Fruit fly (Drosophila melanogaster) whole organism, prepupa: ENCODE data around the gene CCHa2.

Experiments
- CG11762 ChIP-seq: fragments of 200-800 bp; sonication (Bioruptor generic); optimal IDR thresholded peaks from 3 replicates; lab custom pipeline; 2016; ENCODE audit warnings: missing biosample characterization, missing genetic modification characterization; ENCODE audit not compliant: insufficient read depth
- CG11902 ChIP-seq: fragments of 200-800 bp; sonication (Bioruptor generic); optimal IDR thresholded peaks from 3 replicates; lab custom pipeline; 2016; ENCODE audit warnings: missing biosample characterization, missing genetic modification characterization
- CG15336 ChIP-seq: fragments of 200-800 bp; sonication (Bioruptor generic); IDR thresholded peaks from 2 replicates; pipeline ENCODE4 v1.3.6; 2022; ENCODE audit warnings: missing biosample characterization, missing genetic modification characterization
- CG1621 ChIP-seq: fragments of 200-800 bp; sonication (Bioruptor generic); optimal IDR thresholded peaks from 3 replicates; lab custom pipeline; 2018; ENCODE audit warnings: missing biosample characterization, mild to moderate bottlenecking, missing genetic modification characterization
- CG16779 ChIP-seq: fragments of 200-800 bp; sonication (Bioruptor generic); optimal IDR thresholded peaks from 3 replicates; lab custom pipeline; 2017; ENCODE audit warnings: missing biosample characterization, mild to moderate bottlenecking, missing genetic modification characterization
- CG3032 ChIP-seq: fragments of 200-800 bp; optimal IDR thresholded peaks from 2 replicates; lab custom pipeline; 2019; ENCODE audit warnings: missing biosample characterization, mild to moderate bottlenecking, missing genetic modification characterization, moderate library complexity
- CG34406 ChIP-seq: fragments of 200-800 bp; sonication (Bioruptor generic); optimal IDR thresholded peaks from 3 replicates; lab custom pipeline; 2016; ENCODE audit warnings: missing biosample characterization, missing genetic modification characterization
- CG4318 ChIP-seq: fragments of 200-800 bp; sonication (Bioruptor generic); optimal IDR thresholded peaks from 3 replicates; lab custom pipeline; 2017; ENCODE audit warnings: missing biosample characterization, mild to moderate bottlenecking, missing genetic modification characterization
- CG6792 ChIP-seq: fragments of 200-800 bp; sonication (Bioruptor generic); optimal IDR thresholded peaks from 3 replicates; lab custom pipeline; 2016; ENCODE audit warnings: missing biosample characterization, missing genetic modification characterization
- CG6854 ChIP-seq: fragments of 200-800 bp; sonication (Bioruptor generic); optimal IDR thresholded peaks from 2 replicates; lab custom pipeline; 2017; ENCODE audit warnings: missing biosample characterization, mild to moderate bottlenecking, missing genetic modification characterization
- CG7368 ChIP-seq: fragments of 200-800 bp; sonication (Bioruptor generic); optimal IDR thresholded peaks from 3 replicates; lab custom pipeline; 2016; ENCODE audit warnings: missing biosample characterization, missing genetic modification characterization
- CG8319 ChIP-seq: fragments of 200-800 bp; sonication (Bioruptor generic); optimal IDR thresholded peaks from 3 replicates; lab custom pipeline; 2016; ENCODE audit warnings: missing biosample characterization, missing genetic modification characterization
- CG9139 ChIP-seq: fragments of 200-800 bp; sonication (Bioruptor generic); optimal IDR thresholded peaks from 3 replicates; lab custom pipeline; 2017; ENCODE audit warnings: missing biosample characterization, mild to moderate bottlenecking, missing genetic modification characterization
- Eip75B ChIP-seq: fragments of 200-800 bp; sonication (Bioruptor generic); optimal IDR thresholded peaks from 3 replicates; lab custom pipeline; 2016; ENCODE audit warnings: missing biosample characterization, missing genetic modification characterization
- Ets21C ChIP-seq: fragments of 200-800 bp; sonication (Bioruptor generic); optimal IDR thresholded peaks from 3 replicates; lab custom pipeline; 2016; ENCODE audit warnings: missing biosample characterization, missing genetic modification characterization
- Ets96B ChIP-seq: fragments of 200-800 bp; optimal IDR thresholded peaks from 2 replicates; lab custom pipeline; 2019; ENCODE audit warnings: missing biosample characterization, mild to moderate bottlenecking, missing genetic modification characterization, moderate library complexity
- Gug ChIP-seq: fragments of 200-800 bp; sonication (Bioruptor generic); IDR thresholded peaks from 2 replicates; pipeline ENCODE4 v1.3.6; 2022; ENCODE audit warnings: missing biosample characterization, missing genetic modification characterization
- Hr38 ChIP-seq: sonication (Bioruptor generic); optimal IDR thresholded peaks from 2 replicates; lab custom pipeline; 2016; ENCODE audit warnings: missing biosample characterization, missing genetic modification characterization
- Hr39 ChIP-seq: fragments of 200-800 bp; sonication (Bioruptor generic); optimal IDR thresholded peaks from 2 replicates; lab custom pipeline; 2016; ENCODE audit warnings: missing biosample characterization, missing genetic modification characterization
- Hr4 ChIP-seq: fragments of 200-800 bp; sonication (Bioruptor generic); optimal IDR thresholded peaks from 3 replicates; lab custom pipeline; 2016; ENCODE audit warnings: missing biosample characterization, missing genetic modification characterization
- Lpt ChIP-seq: fragments of 200-800 bp; sonication (Bioruptor generic); optimal IDR thresholded peaks from 3 replicates; lab custom pipeline; 2016; ENCODE audit warnings: missing biosample characterization, missing genetic modification characterization
- Met ChIP-seq: fragments of 200-800 bp; sonication (Bioruptor generic); optimal IDR thresholded peaks from 3 replicates; lab custom pipeline; 2016; ENCODE audit warnings: missing biosample characterization, missing genetic modification characterization
- Smox ChIP-seq: fragments of 200-800 bp; sonication (Bioruptor generic); optimal IDR thresholded peaks from 3 replicates; lab custom pipeline; 2016; ENCODE audit warnings: missing biosample characterization, missing genetic modification characterization
- Sox102F ChIP-seq: fragments of 200-800 bp; sonication (Bioruptor generic); optimal IDR thresholded peaks from 2 replicates; lab custom pipeline; 2016; ENCODE audit warnings: missing biosample characterization, mild to moderate bottlenecking, missing genetic modification characterization
- Sox14 ChIP-seq: fragments of 200-800 bp; sonication (Bioruptor generic); optimal IDR thresholded peaks from 3 replicates; lab custom pipeline; 2016; ENCODE audit warnings: missing biosample characterization, missing genetic modification characterization
- Sox15 ChIP-seq: fragments of 200-800 bp; sonication (Bioruptor generic); optimal IDR thresholded peaks from 3 replicates; lab custom pipeline; 2016; ENCODE audit warnings: missing biosample characterization, missing genetic modification characterization
- cyc ChIP-seq: fragments of 200-800 bp; sonication (Bioruptor generic); optimal IDR thresholded peaks from 3 replicates; lab custom pipeline; 2016; ENCODE audit warnings: missing biosample characterization, missing genetic modification characterization
- eg ChIP-seq: fragments of 200-800 bp; sonication (Bioruptor generic); IDR thresholded peaks from 3 replicates; pipeline ENCODE4 v1.3.6; 2022; ENCODE audit warnings: missing biosample characterization, missing genetic modification characterization
- esn ChIP-seq: fragments of 200-800 bp; sonication (Bioruptor generic); optimal IDR thresholded peaks from 2 replicates; lab custom pipeline; 2016; ENCODE audit warnings: missing biosample characterization, mild to moderate bottlenecking, missing genetic modification characterization, moderate library complexity
- fd59A ChIP-seq: fragments of 200-800 bp; sonication (Bioruptor generic); optimal IDR thresholded peaks from 2 replicates; lab custom pipeline; 2017; ENCODE audit warnings: missing biosample characterization, mild to moderate bottlenecking, missing genetic modification characterization, missing genetic modification reagents
- fd85E ChIP-seq: fragments of 200-800 bp; sonication (Bioruptor generic); optimal IDR thresholded peaks from 3 replicates; lab custom pipeline; 2016; ENCODE audit warnings: missing biosample characterization, missing genetic modification characterization
- fkh ChIP-seq: fragments of 200-800 bp; sonication (Bioruptor generic); optimal IDR thresholded peaks from 3 replicates; lab custom pipeline; 2017; ENCODE audit warnings: missing biosample characterization, mild to moderate bottlenecking, missing genetic modification characterization, moderate library complexity
- lz ChIP-seq: fragments of 200-800 bp; sonication (Bioruptor generic); optimal IDR thresholded peaks from 3 replicates; lab custom pipeline; 2016; ENCODE audit warnings: missing biosample characterization, missing genetic modification characterization
- net ChIP-seq: fragments of 200-800 bp; sonication (Bioruptor generic); optimal IDR thresholded peaks from 3 replicates; lab custom pipeline; 2016; ENCODE audit warnings: missing biosample characterization, missing genetic modification characterization
- pdm3 ChIP-seq: fragments of 200-800 bp; sonication (Bioruptor generic); optimal IDR thresholded peaks from 3 replicates; lab custom pipeline; 2016; ENCODE audit warnings: missing biosample characterization, missing genetic modification characterization
- ss ChIP-seq, 2 experiments: fragments of 200-800 bp; sonication (Bioruptor generic); optimal IDR thresholded peaks; 2 replicates in 1 of 2; 3 replicates in 1 of 2; lab custom pipeline; 2017 to 2018; ENCODE audit warnings: mild to moderate bottlenecking in 2 of 2, missing biosample characterization in 2 of 2, missing genetic modification characterization in 2 of 2, moderate library complexity in 1 of 2
- svp ChIP-seq: fragments of 200-800 bp; sonication (Bioruptor generic); peaks from one replicate; lab custom pipeline; 2016; ENCODE audit warnings: missing biosample characterization, missing genetic modification characterization
- topi ChIP-seq: fragments of 200-800 bp; sonication (Bioruptor generic); optimal IDR thresholded peaks from 3 replicates; lab custom pipeline; 2016; ENCODE audit warnings: missing biosample characterization, missing genetic modification characterization
- vri ChIP-seq: fragments of 200-800 bp; sonication (Bioruptor generic); optimal IDR thresholded peaks from 3 replicates; lab custom pipeline; 2016; ENCODE audit warnings: missing biosample characterization, mild to moderate bottlenecking, missing genetic modification characterization

The CCHa2 gene

DNA sequence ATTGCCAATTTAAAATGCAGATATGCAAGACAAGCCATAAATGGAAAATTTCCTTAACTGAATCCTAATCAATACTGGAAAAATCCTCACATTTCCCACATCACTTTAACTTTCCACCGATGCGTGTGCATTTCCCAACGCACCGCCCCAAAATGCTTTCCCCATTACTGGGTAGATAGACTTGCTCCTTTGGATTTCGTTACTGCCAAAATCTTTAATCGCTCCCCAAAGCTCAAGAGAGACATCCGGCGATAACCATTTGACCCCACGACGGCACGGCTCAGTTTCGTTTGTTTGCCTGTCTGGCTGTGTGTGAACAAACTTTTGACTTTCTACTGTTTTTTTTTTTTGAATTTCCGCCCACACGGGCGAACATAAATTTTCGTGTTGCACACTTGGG lies 4.5 kb downstream of the CCHa2 start:
- TF ChIP-seq Lpt (GFP tag; lab: Kevin White, UChicago) (no peak), svp (peak; percentile 96)

- no peak for TF ChIP-seq CG11762 (GFP tag; lab: Kevin White, UChicago)
- TF ChIP-seq esn (GFP tag; lab: Kevin White, UChicago), result peak; percentile 2
- TF ChIP-seq ss (GFP tag; optimal IDR thresholded peaks at IDR 0.05; lab: Kevin White, UChicago), result no peak
- peak; percentile 78 for TF ChIP-seq CG1621 (tag; lab: Kevin White, UChicago)
Measured at dm6 chr3R:13388160-13388870, 6.7 kb downstream of the CCHa2 start, which contains the start of gene CG9799. TSS of gene CG9799 (minus strand) at chr3R:13388709.

- TF ChIP-seq CG6792 (GFP tag; lab: Kevin White, UChicago) (no peak), fd85E (no peak), Hr39 (GFP tag; lab: Kevin White, UChicago) (no peak), CG7368 (no peak), CG16779 (tag; lab: Kevin White, UChicago) (no peak), topi (no peak), Met (GFP tag; lab: Kevin White, UChicago) (no peak), CG34406 (GFP tag; lab: Kevin White, UChicago) (no peak), ss (GFP tag; optimal IDR thresholded peaks at IDR 0.05; lab: Kevin White, UChicago) (no peak), Ets21C (GFP tag; lab: Kevin White, UChicago) (no peak), CG8319 (GFP tag; lab: Kevin White, UChicago) (no peak), pdm3 (GFP tag; lab: Kevin White, UChicago) (no peak), CG4318 (no peak), fd59A (GFP tag; lab: Kevin White, UChicago) (no peak), Hr38 (GFP tag; lab: Kevin White, UChicago) (no peak), Smox (no peak), Sox15 (GFP tag; lab: Kevin White, UChicago) (no peak), Gug (GFP tag; lab: Robert Waterston, UW) (no peak), CG15336 (GFP tag; lab: Robert Waterston, UW) (no peak), fkh (GFP tag; lab: Kevin White, UChicago) (no peak)
Measured at dm6 chr3R:13385105-13385504, 9.9 kb downstream of the CCHa2 start.

DNA sequence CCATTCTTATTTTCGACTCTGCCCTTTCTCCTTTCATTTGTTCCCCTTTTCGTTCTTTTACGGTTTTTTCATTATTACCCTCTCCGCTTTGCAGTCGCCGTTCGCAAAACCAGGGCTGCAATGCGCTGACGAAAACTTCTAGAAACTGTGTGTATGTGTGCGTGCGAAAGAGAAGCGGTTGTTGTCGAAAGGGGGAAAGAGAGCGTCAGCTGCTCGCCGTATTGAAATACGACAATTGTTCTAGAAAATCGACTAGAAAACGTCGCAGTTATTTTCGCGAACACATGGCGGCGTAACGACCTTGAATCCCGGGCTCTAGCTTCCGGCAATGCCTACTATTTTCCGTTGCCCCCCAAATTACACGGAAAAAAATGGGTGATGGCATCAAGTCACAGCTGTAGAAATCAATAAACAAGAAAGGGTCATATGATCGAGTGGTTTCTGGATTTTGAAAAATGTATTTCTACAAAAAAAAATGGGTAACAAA lies 12.3 kb downstream of the CCHa2 start:
- TF ChIP-seq Sox14 (GFP tag; lab: Kevin White, UChicago) (peak; percentile 3), CG11902 (GFP tag; lab: Kevin White, UChicago) (no peak), esn (GFP tag; lab: Kevin White, UChicago) (peak; percentile 1), CG1621 (tag; lab: Kevin White, UChicago) (peak; percentile 56), Met (GFP tag; lab: Kevin White, UChicago) (no peak), CG15336 (GFP tag; lab: Robert Waterston, UW) (peak; percentile 63; the same call in 1 of the 2 replicates)

dm6 chr3R:13381744-13382435 lies 13.1 kb downstream of the CCHa2 start, which contains the start of the genes mRpS21 and Droj2:
TSS of gene mRpS21 (minus strand) at chr3R:13381809.
TSS of gene Droj2 (plus strand) at chr3R:13382106.
- TF ChIP-seq fd59A (GFP tag; lab: Kevin White, UChicago) (no peak), vri (GFP tag; lab: Kevin White, UChicago) (peak; percentile 70), eg (peak; percentile 48; the same call in 2 of the 3 replicates), CG4318 (no peak), Sox15 (GFP tag; lab: Kevin White, UChicago) (peak; percentile 30), cyc (GFP tag; lab: Kevin White, UChicago) (peak; percentile 8), Sox102F (GFP tag; lab: Kevin White, UChicago) (peak; percentile 13), ss (GFP tag; optimal IDR thresholded peaks at IDR 0.05; lab: Kevin White, UChicago) (peak; percentile 14 to 55), Eip75B (GFP tag; lab: Kevin White, UChicago) (peak; percentile 23), CG1621 (tag; lab: Kevin White, UChicago) (no peak), Ets21C (GFP tag; lab: Kevin White, UChicago) (peak; percentile 41), net (GFP tag; lab: Kevin White, UChicago) (no peak), Ets96B (tag; lab: Kevin White, UChicago) (peak; percentile 11), CG3032 (peak; percentile 54), Hr4 (peak; percentile 60), Hr39 (GFP tag; lab: Kevin White, UChicago) (peak; percentile 41), fkh (GFP tag; lab: Kevin White, UChicago) (no peak), CG9139 (GFP tag; lab: Kevin White, UChicago) (peak; percentile 12), lz (peak; percentile 29), Smox (peak; percentile 57), topi (peak; percentile 3), Hr38 (GFP tag; lab: Kevin White, UChicago) (no peak), esn (GFP tag; lab: Kevin White, UChicago) (peak; percentile 32), CG6854 (GFP tag; lab: Kevin White, UChicago) (peak; percentile 19), CG8319 (GFP tag; lab: Kevin White, UChicago) (no peak)
